Fruit fly (Drosophila melanogaster) whole organism, wandering third instar larva: ENCODE data around the gene CG9377.

Source experiments
- Hr78 ChIP-seq: fragments of >200 bp; optimal IDR thresholded peaks from 2 replicates; lab custom pipeline; 2017; ENCODE audit warnings: missing biosample characterization, missing genetic modification characterization
- foxo ChIP-seq, 2 experiments: fragments of 200-800 bp; sonication (Bioruptor generic); optimal IDR thresholded peaks; 2 replicates in 1 of 2; 3 replicates in 1 of 2; lab custom pipeline; 2016 to 2017; ENCODE audit warnings: missing biosample characterization in 2 of 2, missing genetic modification characterization in 2 of 2
- usp ChIP-seq: fragments of >200 bp; optimal IDR thresholded peaks from 2 replicates; lab custom pipeline; 2017; ENCODE audit warnings: missing biosample characterization, missing genetic modification characterization

dm6 chr2L:13370762-13371161, 9.4 kb upstream of the CG9377 start, which contains the start of gene ND-B22:
- no peak for TF ChIP-seq usp (GFP tag; lab: Kevin White, UChicago)
- TF ChIP-seq Hr78 (GFP tag; lab: Kevin White, UChicago) = no peak
- peak in 1 of 2 experiments; percentile 65 for TF ChIP-seq foxo (GFP tag; optimal IDR thresholded peaks at IDR 0.05; lab: Kevin White, UChicago)
